Fruit fly (Drosophila melanogaster): Measurements from ENCODE around the gene CG32576.

CG32576 gene

DNA sequence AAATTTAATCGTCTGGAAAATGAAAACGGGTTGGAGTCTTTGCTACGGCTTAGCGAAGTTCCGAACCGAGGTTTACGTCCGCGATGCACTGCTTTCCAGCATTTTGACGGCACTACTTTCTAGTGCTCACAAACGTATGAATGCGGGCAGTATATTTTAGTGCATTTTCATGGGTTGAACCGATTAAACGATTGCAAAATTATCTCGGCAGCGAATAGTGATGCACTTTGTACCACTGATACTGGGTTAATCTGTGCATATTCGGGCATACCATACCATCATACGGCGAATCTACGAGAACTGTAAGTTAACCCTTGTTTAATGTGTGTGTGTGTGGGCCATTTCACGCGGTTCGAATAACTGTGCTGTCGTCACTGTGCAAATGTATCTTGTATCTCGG is 17.5 kb downstream of the CG32576 start, which contains the start of gene Mfe2 (continued):
- TF ChIP-seq Chrac-16 (GFP tag; optimal IDR thresholded peaks at IDR 0.05) (no peak), Nf-YC (tag; optimal IDR thresholded peaks at IDR 0.05) (peak; percentile 24), CG31365 (tag; optimal IDR thresholded peaks at IDR 0.05) (no peak), gce (GFP tag; IDR thresholded peaks at IDR 0.05) (no peak), gcm (GFP tag; optimal IDR thresholded peaks at IDR 0.05) (no peak), Hmx (GFP tag; optimal IDR thresholded peaks at IDR 0.05) (no peak), CG32767 (GFP tag; IDR thresholded peaks at IDR 0.05) (no peak), fru (optimal IDR thresholded peaks at IDR 0.05) (no peak), Med (GFP tag) (peak; percentile 96), CG10209 (GFP tag; optimal IDR thresholded peaks at IDR 0.05) (peak; percentile 43), sim (GFP tag; IDR thresholded peaks at IDR 0.05) (no peak), rib (GFP tag; IDR thresholded peaks at IDR 0.05) (peak; percentile 71), bowl (GFP tag; IDR thresholded peaks at IDR 0.05) (no peak), zen (tag; optimal IDR thresholded peaks at IDR 0.05) (peak; percentile 44), Jarid2 (GFP tag; optimal IDR thresholded peaks at IDR 0.05) (peak; percentile 24), btn (GFP tag; optimal IDR thresholded peaks at IDR 0.05) (no peak), CG6791 (GFP tag; IDR thresholded peaks at IDR 0.05; ENCODE audit: partially characterized antibody) (peak; percentile 51; the same call in 2 of the 3 replicates), Oaz (GFP tag; IDR thresholded peaks at IDR 0.05) (no peak), CG13123 (GFP tag; optimal IDR thresholded peaks at IDR 0.05) (peak; percentile 15), CG7839 (tag; optimal IDR thresholded peaks at IDR 0.05) (no peak), Atf6 (GFP tag; IDR thresholded peaks at IDR 0.05) (no peak), bbx (GFP tag; IDR thresholded peaks at IDR 0.05; ENCODE audit: partially characterized antibody) (peak; percentile 40), cas (GFP tag; IDR thresholded peaks at IDR 0.05) (no peak), gem (tag; optimal IDR thresholded peaks at IDR 0.05) (no peak), pum (GFP tag; optimal IDR thresholded peaks at IDR 0.05) (peak; percentile 36), CG2199 (GFP tag; IDR thresholded peaks at IDR 0.05) (peak; percentile 86; the same call in 2 of the 3 replicates), klu (GFP tag; IDR thresholded peaks at IDR 0.05) (no peak), CG30403 (GFP tag; optimal IDR thresholded peaks at IDR 0.05) (peak; percentile 55), lmd (GFP tag; IDR thresholded peaks at IDR 0.05) (peak; percentile 33; the same call in 1 of the 2 replicates), E2f2 (GFP tag; IDR thresholded peaks at IDR 0.05) (peak; percentile 61), CG32772 (GFP tag; IDR thresholded peaks at IDR 0.05) (no peak; the same call in 1 of the 2 replicates), CG12769 (tag; optimal IDR thresholded peaks at IDR 0.05) (peak; percentile 62), Doc2 (GFP tag; IDR thresholded peaks at IDR 0.05) (no peak), CkIIα-i1 (GFP tag; IDR thresholded peaks at IDR 0.05) (no peak), HHEX (GFP tag; optimal IDR thresholded peaks at IDR 0.05) (peak; percentile 28), CG6272 (GFP tag; IDR thresholded peaks at IDR 0.05) (0 out of 2 replicates have a peak, but pooled peaks have one; percentile 7), chif (GFP tag; optimal IDR thresholded peaks at IDR 0.05) (peak; percentile 29 to 65), CG14965 (GFP tag; optimal IDR thresholded peaks at IDR 0.05; ENCODE audit: borderline replicate concordance) (no peak), slou (GFP tag; optimal IDR thresholded peaks at IDR 0.05) (peak; percentile 57), CG14050 (GFP tag; IDR thresholded peaks at IDR 0.05) (no peak), CG11723 (GFP tag; optimal IDR thresholded peaks at IDR 0.05) (no peak), HLH3B (GFP tag; IDR thresholded peaks at IDR 0.05) (no peak), kni (GFP tag; optimal IDR thresholded peaks at IDR 0.05) (peak; percentile 70), caup (GFP tag; optimal IDR thresholded peaks at IDR 0.05; ENCODE audit: severe bottlenecking) (peak; percentile 65), BEAF-32 (GFP tag; optimal IDR thresholded peaks at IDR 0.05) (peak; percentile 60), trh (GFP tag; optimal IDR thresholded peaks at IDR 0.05) (no peak), CG14860 (GFP tag; IDR thresholded peaks at IDR 0.05; ENCODE audit: partially characterized antibody) (no peak), otp (GFP tag; IDR thresholded peaks at IDR 0.05) (no peak), run (tag; optimal IDR thresholded peaks at IDR 0.05) (no peak), sna (GFP tag; IDR thresholded peaks at IDR 0.05; ENCODE audit: partially characterized antibody) (no peak), Lhr (GFP tag; optimal IDR thresholded peaks at IDR 0.05) (peak; percentile 91)
